Worm (Caenorhabditis elegans): Measurements from ENCODE around the gene fmo-1.

The fmo-1 gene

DNA sequence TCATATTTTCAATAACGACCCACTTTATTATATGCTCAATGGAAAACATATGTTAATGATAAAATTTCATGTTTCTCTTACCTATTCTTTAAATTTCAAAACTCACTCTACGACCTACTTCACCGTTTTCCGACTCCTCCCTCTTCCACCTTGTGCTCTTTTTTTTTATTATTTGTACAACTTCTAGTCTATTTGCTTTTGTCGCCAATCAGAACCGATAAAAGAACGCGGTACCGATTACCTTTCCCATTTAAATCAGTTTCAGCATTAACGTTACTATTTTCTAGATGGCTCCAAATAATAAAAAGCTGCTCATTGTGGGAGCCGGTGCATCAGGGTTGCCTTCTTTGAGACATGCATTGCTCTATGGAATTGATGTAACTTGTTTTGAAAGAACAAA, at the start of gene fmo-1:
Gene fmo-1 (plus strand): TSS at position 98 of the 400 bp plus-strand sequence.
- TF ChIP-seq nhr-80 (tag; optimal IDR thresholded peaks at IDR 0.05): peak; percentile 14
- TF ChIP-seq hsf-1 (GFP tag; IDR thresholded peaks at IDR 0.05): no peak

ce11 chrIV:10612281-10612680, 49.4 kb upstream of the fmo-1 start:
- TF ChIP-seq mel-28 (tag; optimal IDR thresholded peaks at IDR 0.05; ENCODE audit: borderline replicate concordance) (no peak), C06A6.2 (GFP tag; conservative IDR thresholded peaks at IDR 0.05) (no peak), ets-4 (GFP tag; optimal IDR thresholded peaks at IDR 0.05) (no peak), ceh-100 (GFP tag; IDR thresholded peaks at IDR 0.05) (no peak), egl-18 (GFP tag; IDR thresholded peaks at IDR 0.05) (no peak)

- TF ChIP-seq madf-6 (GFP tag; IDR thresholded peaks at IDR 0.05) (no peak), nhr-90 (tag; optimal IDR thresholded peaks at IDR 0.05) (no peak), nhr-80 (tag; optimal IDR thresholded peaks at IDR 0.05) (no peak), him-1 (tag; optimal IDR thresholded peaks at IDR 0.05) (no peak), F52B5.7 (tag; optimal IDR thresholded peaks at IDR 0.05) (no peak), xnd-1 (tag; optimal IDR thresholded peaks at IDR 0.05) (no peak), cebp-2 (GFP tag; IDR thresholded peaks at IDR 0.05) (no peak), madf-10 (tag; optimal IDR thresholded peaks at IDR 0.05) (no peak)
Measured at ce11 chrIV:10614918-10615477, 46.7 kb upstream of the fmo-1 start, which contains the start of gene ptr-14. Gene ptr-14 (plus strand): TSS chrIV:10615427.

ce11 chrIV:10616366-10616765, 45.3 kb upstream of the fmo-1 start:
- TF ChIP-seq akir-1 (GFP tag; optimal IDR thresholded peaks at IDR 0.05) (no peak), mcd-1 (GFP tag; IDR thresholded peaks at IDR 0.05) (no peak), lir-1 (GFP tag; conservative IDR thresholded peaks at IDR 0.05) (no peak), dpl-1 (GFP tag; optimal IDR thresholded peaks at IDR 0.05) (no peak), mes-4 (tag; optimal IDR thresholded peaks at IDR 0.05) (no peak), F55B11.4 (tag; optimal IDR thresholded peaks at IDR 0.05; ENCODE audit: borderline replicate concordance, insufficient read depth) (no peak)

ce11 chrIV:10617099-10617498, 44.6 kb upstream of the fmo-1 start:
- TF ChIP-seq rec-8 (tag; optimal IDR thresholded peaks at IDR 0.05) (no peak), xnd-1 (tag; optimal IDR thresholded peaks at IDR 0.05) (no peak), egrh-3 (GFP tag; IDR thresholded peaks at IDR 0.05) (no peak)

DNA sequence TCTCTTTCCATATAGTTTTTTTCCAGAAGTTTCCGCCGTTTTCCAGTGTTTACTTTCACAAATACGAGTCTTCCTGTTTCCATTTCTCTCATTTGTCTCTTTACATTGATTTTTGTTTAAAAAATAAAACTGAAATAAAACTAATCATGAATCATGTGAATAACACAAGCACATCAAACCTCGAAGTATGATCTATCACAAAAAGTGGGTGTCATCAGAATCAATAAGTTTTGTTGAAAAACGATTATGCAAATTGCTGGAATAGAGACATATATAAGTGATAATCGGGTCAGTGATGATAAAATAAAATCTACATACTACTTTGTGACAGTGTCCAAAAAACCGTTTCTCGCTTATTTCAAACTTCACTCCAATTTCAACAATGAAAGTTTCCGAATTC, 40.8 kb upstream of the fmo-1 start, which contains the start of gene R09H10.7:
Gene R09H10.7 (plus strand): TSS at position 301 of the 400 bp plus-strand sequence.
- TF ChIP-seq B0336.3 (GFP tag; IDR thresholded peaks at IDR 0.05) (peak; percentile 47; the same call in 1 of the 2 replicates), egl-18 (GFP tag; IDR thresholded peaks at IDR 0.05) (no peak)

ce11 chrIV:10628724-10629123, 32.9 kb upstream of the fmo-1 start, which contains the start of gene R09H10.5:
Gene R09H10.5 (minus strand): TSS chrIV:10628829.
- TF ChIP-seq nhr-80 (tag; optimal IDR thresholded peaks at IDR 0.05) (peak; percentile 51), tbp1 (GFP tag; optimal IDR thresholded peaks at IDR 0.05) (no peak)

- TF ChIP-seq unc-62 (GFP tag; optimal IDR thresholded peaks at IDR 0.05) (peak; percentile 53), atf-7 (tag; optimal IDR thresholded peaks at IDR 0.05) (peak; percentile 32), let-607 (tag; optimal IDR thresholded peaks at IDR 0.05) (peak; percentile 69 to 81), lin-35 (GFP tag; optimal IDR thresholded peaks at IDR 0.05) (no peak), nhr-80 (tag; optimal IDR thresholded peaks at IDR 0.05) (peak; percentile 92), ztf-22 (GFP tag; optimal IDR thresholded peaks at IDR 0.05) (peak; percentile 13)
Measured at ce11 chrIV:10630953-10631554, 30.6 kb upstream of the fmo-1 start, which contains the start of gene F56C4.4. Gene F56C4.4 (minus strand): TSS chrIV:10631267.
